Worm (Caenorhabditis elegans): Measurements from ENCODE around the gene T03G11.9.

- TF ChIP-seq unc-86 (tag; optimal IDR thresholded peaks at IDR 0.05) = no peak
- no peak for TF ChIP-seq pqm-1 (tag; optimal IDR thresholded peaks at IDR 0.05)
- TF ChIP-seq gmeb-2 (tag; optimal IDR thresholded peaks at IDR 0.05) = no peak
- TF ChIP-seq syd-9 (tag; optimal IDR thresholded peaks at IDR 0.05) = no peak
- TF ChIP-seq fax-1 (tag; optimal IDR thresholded peaks at IDR 0.05) = no peak
- TF ChIP-seq hlh-6 (tag; optimal IDR thresholded peaks at IDR 0.05) = no peak
- TF ChIP-seq dmd-4 (tag; optimal IDR thresholded peaks at IDR 0.05; ENCODE audit: borderline replicate concordance) = no peak
- no peak for TF ChIP-seq ama-1 (optimal IDR thresholded peaks at IDR 0.05)
- TF ChIP-seq tbx-2 (tag; optimal IDR thresholded peaks at IDR 0.05) = no peak
These were observed 11.6 kb downstream of the T03G11.9 start, which contains the start of gene pqn-62 for ce11 chrX:5195462-5196160.
